Worm (Caenorhabditis elegans) whole organism, L2 larva: Measurements from ENCODE around the gene Y17G9B.2.
"Not testable (repeated sequence)": the region's sequence is repeated elsewhere in the genome, so short reads cannot be mapped to it uniquely, and the experiment has no call there.

Source experiments
- ZK546.5 ChIP-seq: sonication (generic microtip); optimal IDR thresholded peaks from 2 replicates; lab custom pipeline; 2017; ENCODE audit warnings: missing biosample characterization, missing genetic modification characterization
- fos-1 ChIP-seq: fragments of 150-350 bp; optimal IDR thresholded peaks from 2 replicates; lab custom pipeline; 2014; ENCODE audit warnings: missing biosample characterization, missing genetic modification characterization

ce11 chrIV:4725478-4725920, 38.4 kb upstream of the Y17G9B.2 start:
- TF ChIP-seq fos-1 (tag; lab: Kevin White, UChicago): not testable (repeated sequence)
- TF ChIP-seq ZK546.5: peak; percentile 74
